Fruit fly (Drosophila melanogaster) whole organism: ENCODE measurements around the gene IntS9.

Experiments used
- CG8478 ChIP-seq: fragments of >200 bp; optimal IDR thresholded peaks from 2 replicates; lab custom pipeline; 2018; ENCODE audit warnings: inconsistent platforms
- Dll ChIP-seq: fragments of >200 bp; optimal IDR thresholded peaks from 2 replicates; lab custom pipeline; 2017
- pan ChIP-seq: fragments of >200 bp; optimal IDR thresholded peaks from 2 replicates; lab custom pipeline; 2017
- psq ChIP-seq: fragments of >200 bp; optimal IDR thresholded peaks from 2 replicates; lab custom pipeline; 2017
- usp ChIP-seq: fragments of >200 bp; optimal IDR thresholded peaks from 2 replicates; lab custom pipeline; 2017; ENCODE audit warnings: missing biosample characterization, missing genetic modification characterization, mixed read lengths

dm6 chr3L:16147819-16148236 lies 42.4 kb upstream of the IntS9 start:
- TF ChIP-seq pan (lab: Kevin White, UChicago) (no peak), psq (lab: Kevin White, UChicago) (no peak), usp (GFP tag; lab: Kevin White, UChicago) (no peak), CG8478 (lab: Kevin White, UChicago) (no peak), Dll (lab: Kevin White, UChicago) (no peak)
